Fruit fly (Drosophila melanogaster): Measurements from ENCODE around the gene CG12320.
A peak's percentile ranks its signal among the peaks of the same experiment; 100 is the strongest.

CG12320 gene

dm6 chr3R:18235879-18236278 is 16.7 kb downstream of the CG12320 start, which contains the start of gene repo (continued):
- TF ChIP-seq ewg (GFP tag; optimal IDR thresholded peaks at IDR 0.05) (peak; percentile 18), TFAM (GFP tag; optimal IDR thresholded peaks at IDR 0.05) (no peak), CG10321 (GFP tag; IDR thresholded peaks at IDR 0.05) (peak; percentile 92), Nf-YB (GFP tag; optimal IDR thresholded peaks at IDR 0.05) (peak; percentile 99), Hr51 (GFP tag; optimal IDR thresholded peaks at IDR 0.05) (no peak), vnd (GFP tag; IDR thresholded peaks at IDR 0.05; ENCODE audit: partially characterized antibody) (no peak), Adf1 (GFP tag; IDR thresholded peaks at IDR 0.05) (peak; percentile 89), CG6689 (GFP tag; IDR thresholded peaks at IDR 0.05) (no peak), Deaf1 (tag; optimal IDR thresholded peaks at IDR 0.05) (peak; percentile 6), gce (GFP tag; IDR thresholded peaks at IDR 0.05) (no peak), tll (GFP tag; optimal IDR thresholded peaks at IDR 0.05) (peak in 1 of 2 experiments; percentile 51), CG8281 (tag; optimal IDR thresholded peaks at IDR 0.05) (no peak), Scr (GFP tag; IDR thresholded peaks at IDR 0.05; ENCODE audit: partially characterized antibody) (0 out of 2 replicates have a peak, but pooled peaks have one; percentile 23), CG6791 (GFP tag; IDR thresholded peaks at IDR 0.05; ENCODE audit: partially characterized antibody) (peak; percentile 56; the same call in 2 of the 3 replicates), dimm (GFP tag; IDR thresholded peaks at IDR 0.05) (no peak), CG7928 (GFP tag; optimal IDR thresholded peaks at IDR 0.05) (no peak), zen (tag; optimal IDR thresholded peaks at IDR 0.05) (peak; percentile 37), ci (GFP tag; IDR thresholded peaks at IDR 0.05) (0 out of 3 replicates have a peak, but pooled peaks have one; percentile 22), Nf-YA (GFP tag; IDR thresholded peaks at IDR 0.05) (peak; percentile 89), abd-A (tag; optimal IDR thresholded peaks at IDR 0.05) (no peak), sd (tag; optimal IDR thresholded peaks at IDR 0.05) (no peak), CG15601 (tag; optimal IDR thresholded peaks at IDR 0.05) (peak; percentile 3), Dll (GFP tag; IDR thresholded peaks at IDR 0.05; ENCODE audit: partially characterized antibody) (0 out of 4 replicates have a peak, but pooled peaks have one; percentile 40), Jarid2 (GFP tag; optimal IDR thresholded peaks at IDR 0.05) (peak; percentile 47), gcm (GFP tag; optimal IDR thresholded peaks at IDR 0.05) (peak; percentile 93), CG10959 (GFP tag; IDR thresholded peaks at IDR 0.05) (no peak), nerfin-1 (tag; optimal IDR thresholded peaks at IDR 0.05) (peak; percentile 43), CG11085 (GFP tag; IDR thresholded peaks at IDR 0.05) (no peak), chm (GFP tag; IDR thresholded peaks at IDR 0.05) (peak; percentile 25; the same call in 1 of the 2 replicates), CG7786 (GFP tag; optimal IDR thresholded peaks at IDR 0.05) (no peak), CG2199 (GFP tag; IDR thresholded peaks at IDR 0.05) (0 out of 3 replicates have a peak, but pooled peaks have one; percentile 53), repo (GFP tag; optimal IDR thresholded peaks at IDR 0.05) (peak; percentile 19), bbx (GFP tag; IDR thresholded peaks at IDR 0.05; ENCODE audit: partially characterized antibody) (peak; percentile 27; the same call in 1 of the 2 replicates), otp (GFP tag; IDR thresholded peaks at IDR 0.05) (0 out of 3 replicates have a peak, but pooled peaks have one; percentile 25), tap (tag; optimal IDR thresholded peaks at IDR 0.05) (no peak), CG16779 (GFP tag; IDR thresholded peaks at IDR 0.05) (no peak), E2f1 (GFP tag; IDR thresholded peaks at IDR 0.05) (no peak), Opbp (GFP tag; IDR thresholded peaks at IDR 0.05; ENCODE audit: partially characterized antibody) (0 out of 3 replicates have a peak, but pooled peaks have one; percentile 30), CG1832 (GFP tag; optimal IDR thresholded peaks at IDR 0.05) (peak; percentile 90), CG17912 (GFP tag; optimal IDR thresholded peaks at IDR 0.05) (no peak)

Data from whole organism, embryonic.